Fruit fly (Drosophila melanogaster): ENCODE results near the gene TTLL4A.

TTLL4A gene

DNA sequence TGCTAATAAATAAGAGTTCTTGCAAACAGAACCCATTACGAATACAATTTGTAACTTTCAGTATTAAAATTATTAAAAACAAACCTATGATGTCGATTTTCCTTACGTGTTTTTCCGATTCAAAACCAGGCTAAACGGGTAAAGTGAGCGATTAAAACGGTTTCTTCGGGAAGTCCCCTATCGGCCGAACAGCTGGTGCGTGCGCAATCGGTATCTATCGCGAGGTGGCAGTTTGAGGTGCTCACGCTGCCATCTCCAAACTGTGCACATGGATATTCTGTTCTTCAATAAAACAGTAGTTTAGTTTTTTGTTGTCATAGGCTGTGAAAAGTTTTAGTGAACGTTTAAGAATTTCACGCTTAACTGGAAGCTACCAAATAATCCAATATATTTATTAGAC is at the start of gene TTLL4A:
TTLL4A (plus strand) TSS at position 240 of the 400 bp plus-strand sequence.
- no peak for TF ChIP-seq noc (tag; optimal IDR thresholded peaks at IDR 0.05)

DNA sequence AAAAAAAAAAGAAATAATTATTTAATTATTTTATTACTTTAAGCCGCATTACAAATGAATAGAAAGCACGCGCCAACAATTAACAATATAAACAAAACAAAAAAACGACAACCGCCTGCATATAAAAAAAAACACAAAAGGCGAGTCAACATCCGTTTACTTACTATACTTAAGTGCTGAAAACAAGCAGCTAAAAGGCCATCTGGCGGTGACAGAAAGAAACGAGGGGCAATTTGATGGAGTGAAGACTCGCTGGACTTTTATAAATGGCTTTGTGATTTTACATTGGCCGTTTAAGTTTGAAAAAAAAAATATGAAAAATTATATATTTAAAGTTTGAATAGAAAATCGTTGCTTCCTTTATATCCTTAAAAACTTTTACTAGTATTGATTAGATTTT is 49.0 kb upstream of the TTLL4A start:
- TF ChIP-seq noc (tag; optimal IDR thresholded peaks at IDR 0.05), result no peak

DNA sequence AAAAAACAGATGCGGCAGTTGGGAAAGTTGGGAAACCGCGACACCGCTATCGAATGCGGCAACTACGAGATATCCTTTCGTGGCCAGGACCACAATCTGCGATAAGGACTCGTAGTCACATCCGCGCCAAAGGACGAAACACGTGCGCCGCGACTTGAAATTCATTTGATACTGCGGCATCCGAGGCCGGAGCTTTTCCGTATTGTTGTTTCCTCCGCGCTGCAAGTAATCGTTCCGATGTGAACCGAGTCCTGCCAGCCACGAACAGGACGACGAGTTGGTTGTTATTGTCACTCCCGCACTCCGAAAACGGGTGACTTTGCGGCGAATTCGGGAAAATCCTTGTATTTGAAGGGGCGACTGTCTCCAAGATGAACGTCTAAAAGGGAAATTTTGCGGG is 25.2 kb upstream of the TTLL4A start, which contains the start of gene dpr2:
dpr2 (minus strand) TSS at position 175 of the 400 bp plus-strand sequence.
- TF ChIP-seq noc (tag; optimal IDR thresholded peaks at IDR 0.05), result no peak

DNA sequence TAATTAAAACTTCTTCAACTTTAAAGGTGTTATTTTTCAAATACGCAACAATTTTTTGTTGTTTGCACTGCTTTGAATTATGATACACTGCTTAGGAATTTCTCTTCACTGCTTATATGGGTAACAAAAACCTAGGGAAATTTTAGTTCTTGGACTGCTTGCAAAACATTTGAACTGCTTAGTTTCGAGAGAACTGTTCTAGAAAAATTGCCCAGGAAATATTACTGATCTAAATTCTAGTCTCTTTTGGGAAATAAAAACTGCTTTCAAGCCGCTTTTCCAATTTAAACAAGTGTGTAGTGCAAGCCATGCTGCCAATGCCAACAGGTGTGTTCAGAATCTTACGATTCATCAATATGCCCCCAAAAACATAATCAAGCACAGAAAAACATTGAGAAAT is 24.7 kb upstream of the TTLL4A start:
- TF ChIP-seq noc (tag; optimal IDR thresholded peaks at IDR 0.05), result no peak

DNA sequence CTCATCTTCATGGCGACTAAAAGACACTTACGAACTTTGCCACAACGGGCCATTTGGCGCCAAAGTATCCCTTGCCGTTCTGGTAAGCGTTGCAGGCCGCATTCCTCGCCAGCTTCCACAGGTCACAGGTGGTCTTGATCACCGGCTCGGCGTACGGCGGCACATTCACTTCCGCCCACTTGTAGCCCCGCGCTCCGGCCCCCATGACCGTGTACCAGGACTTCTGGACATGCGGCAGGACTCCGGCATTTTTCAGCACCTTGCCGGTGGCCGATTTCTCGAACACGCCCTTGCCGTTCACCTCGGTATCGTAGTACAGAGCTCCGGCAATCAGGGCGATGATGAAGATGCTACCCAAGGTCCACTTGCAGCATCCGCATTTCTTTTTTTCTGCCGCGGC is 23.2 kb upstream of the TTLL4A start:
- TF ChIP-seq noc (tag; optimal IDR thresholded peaks at IDR 0.05), result no peak

DNA sequence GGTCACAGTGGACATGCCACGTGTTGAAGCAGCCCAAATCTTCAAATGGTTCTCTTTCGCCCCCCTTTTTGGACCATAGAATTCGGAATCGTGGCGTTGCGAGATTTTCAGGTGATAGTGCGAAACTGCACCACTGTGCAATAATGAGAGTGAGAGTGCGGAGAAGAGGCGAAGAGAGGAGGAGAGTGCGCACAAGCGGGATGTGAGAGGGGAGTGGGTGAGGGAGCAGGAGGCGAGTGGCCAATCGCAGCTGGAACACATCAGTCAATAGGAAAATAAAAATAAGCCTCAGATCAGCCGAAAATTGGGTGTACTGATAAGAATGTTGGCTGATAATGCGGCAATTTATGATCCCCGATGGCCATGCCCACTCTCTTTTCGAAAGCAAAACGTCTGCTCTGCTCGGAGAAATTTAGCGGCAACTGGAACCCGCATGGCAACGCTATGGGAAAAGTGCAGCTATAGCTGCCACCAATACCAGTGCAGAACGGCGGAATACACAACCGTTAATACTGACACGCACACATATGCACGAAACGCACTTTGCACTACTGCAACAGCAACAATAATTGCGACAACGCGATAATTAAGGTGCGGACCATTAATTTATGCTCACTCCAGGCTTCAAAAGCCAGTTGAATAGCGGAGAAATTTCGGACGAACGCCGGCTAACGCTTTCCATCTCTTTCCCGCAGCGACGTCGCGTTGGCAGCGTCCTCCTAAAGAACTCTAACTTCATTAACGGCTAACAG is 21.8 kb upstream of the TTLL4A start:
- TF ChIP-seq noc (tag; optimal IDR thresholded peaks at IDR 0.05), result peak; percentile 74

DNA sequence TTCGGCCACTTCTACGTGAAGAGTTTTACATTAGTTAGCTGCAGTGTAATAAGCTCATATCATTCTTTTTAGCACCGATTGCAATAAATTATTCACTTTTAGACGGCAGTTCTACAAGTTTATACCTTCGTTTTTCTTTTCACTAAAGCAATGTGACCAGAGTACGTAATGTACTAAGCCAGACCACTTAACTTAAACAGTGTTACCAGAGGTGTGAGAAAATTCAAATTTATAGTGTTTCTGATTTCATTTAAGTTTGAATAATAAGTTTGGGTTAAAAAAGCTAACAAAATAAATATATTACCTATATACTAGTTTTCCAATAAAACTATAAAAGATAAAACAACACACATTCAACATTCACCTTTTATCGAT is 21.2 kb upstream of the TTLL4A start:
- TF ChIP-seq noc (tag; optimal IDR thresholded peaks at IDR 0.05), result no peak

DNA sequence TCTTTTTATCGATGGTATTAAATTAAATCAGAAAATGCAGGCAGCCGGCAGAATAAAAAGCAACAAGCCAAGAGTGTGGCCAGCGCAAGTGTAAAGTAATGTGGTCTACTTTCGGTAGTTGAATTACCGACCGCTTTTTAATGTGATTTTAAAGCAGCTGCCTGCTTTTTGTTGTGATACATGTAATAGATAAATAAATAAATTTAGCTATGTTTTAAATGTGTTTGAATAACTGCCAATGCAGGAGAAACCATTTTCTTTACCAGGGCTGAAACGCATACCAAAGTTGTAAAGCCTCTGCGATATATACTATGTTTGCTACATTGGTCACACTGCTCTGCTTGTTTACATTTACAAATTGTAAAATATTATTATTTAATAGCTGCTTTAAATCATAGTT is 19.1 kb upstream of the TTLL4A start, which contains the start of the genes Tmem214 and YL-1:
Tmem214 (minus strand) TSS at position 142 of the 400 bp plus-strand sequence.
YL-1 (plus strand) TSS at position 310 of the 400 bp plus-strand sequence.
- TF ChIP-seq noc (tag; optimal IDR thresholded peaks at IDR 0.05), result peak; percentile 72

DNA sequence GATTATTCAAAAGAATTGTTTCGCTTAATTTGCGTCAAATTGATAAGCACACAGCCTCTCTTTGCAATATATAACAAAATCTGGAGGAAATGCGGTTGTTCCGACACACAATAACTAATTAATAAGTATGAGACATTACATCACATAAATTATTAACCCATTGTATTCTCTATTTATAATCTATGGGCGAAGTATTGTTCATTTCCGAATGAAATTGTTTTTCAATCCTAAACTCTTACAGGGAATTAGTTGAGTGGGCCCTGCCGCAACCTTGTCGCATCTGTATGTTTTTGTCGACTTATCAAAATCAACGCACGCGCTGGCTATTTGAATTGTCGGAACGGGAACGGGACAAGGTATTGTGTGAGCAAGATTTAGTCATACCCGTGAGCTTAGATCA is 17.0 kb upstream of the TTLL4A start, which contains the start of gene CG16743:
CG16743 (plus strand) TSS at position 57 of the 400 bp plus-strand sequence.
- peak; percentile 79 for TF ChIP-seq noc (tag; optimal IDR thresholded peaks at IDR 0.05)

DNA sequence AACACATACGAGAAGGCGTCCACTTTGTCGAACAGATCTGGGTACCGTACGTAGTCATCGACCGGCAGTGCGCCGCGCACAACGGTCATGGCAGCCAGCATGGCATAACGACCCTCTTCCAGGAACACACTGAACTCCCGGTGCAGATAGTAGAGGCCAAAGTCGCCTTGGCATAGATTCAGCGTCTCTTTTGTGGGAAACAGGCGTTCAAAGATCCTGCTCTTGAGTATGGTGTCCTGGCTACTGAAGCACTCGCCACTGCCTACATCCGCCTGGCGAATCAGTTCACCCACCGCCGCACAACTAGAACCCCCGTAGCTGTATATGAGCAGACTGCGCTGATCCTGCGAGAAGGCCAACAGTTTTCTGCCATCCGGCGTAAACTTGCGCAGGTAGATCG is 14.6 kb upstream of the TTLL4A start:
- no peak for TF ChIP-seq noc (tag; optimal IDR thresholded peaks at IDR 0.05)

DNA sequence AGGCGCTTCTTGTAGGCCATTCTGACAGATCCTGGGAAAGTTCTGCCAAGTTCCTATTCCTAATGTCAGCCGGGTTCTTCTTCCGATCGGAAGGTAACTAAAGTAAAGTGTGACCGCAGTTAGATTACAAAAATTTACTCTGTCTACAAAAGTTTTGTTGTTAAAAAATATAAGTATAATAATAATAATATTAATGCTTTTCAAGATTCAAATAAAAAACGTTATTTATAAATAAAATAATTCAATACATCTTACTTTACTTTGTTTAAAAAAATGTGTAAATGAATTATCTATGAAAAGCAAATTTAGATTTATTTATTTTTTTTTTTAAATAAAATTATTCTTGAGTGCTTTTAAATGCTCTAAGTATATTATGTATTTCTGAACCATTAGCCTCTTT is 14.0 kb upstream of the TTLL4A start, which contains the start of gene abo:
abo (minus strand) TSS at position 101 of the 400 bp plus-strand sequence.
- TF ChIP-seq noc (tag; optimal IDR thresholded peaks at IDR 0.05), result no peak

DNA sequence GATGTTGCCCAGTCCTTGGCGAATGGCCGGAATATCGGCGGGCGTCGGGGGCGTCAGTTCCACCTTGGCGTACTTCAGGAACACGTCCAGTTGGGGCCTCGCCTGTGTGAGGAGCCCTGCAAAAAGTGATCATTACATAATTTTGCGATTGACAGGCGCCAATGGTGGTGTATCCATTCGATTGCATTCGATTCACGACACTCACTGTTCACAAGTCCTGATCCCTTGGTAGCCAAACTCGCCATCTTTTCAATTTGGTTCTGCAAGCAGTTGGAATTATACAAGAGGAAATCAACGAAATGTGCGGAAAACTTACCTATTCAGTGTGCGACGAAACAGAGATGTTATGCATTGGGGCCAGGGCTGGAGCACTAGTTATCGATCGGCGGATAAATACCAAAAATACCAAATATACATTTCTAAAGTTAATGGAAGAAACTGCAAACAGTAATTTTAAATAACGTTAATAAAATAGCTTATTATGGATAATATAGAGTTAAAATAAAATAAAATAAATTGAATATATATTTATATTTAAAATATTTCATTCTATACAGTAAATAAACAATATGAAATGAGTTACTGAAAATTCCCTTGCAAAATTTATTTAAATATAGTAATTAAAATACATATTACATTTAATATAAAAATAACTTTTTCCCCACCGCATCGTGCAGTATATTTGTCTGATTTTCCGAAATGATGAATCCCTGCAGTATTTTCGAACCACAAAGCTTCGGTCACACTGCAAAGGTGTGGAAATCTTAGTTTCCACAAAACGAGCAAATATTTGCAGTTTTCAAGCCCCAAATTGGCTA is 12.9 kb upstream of the TTLL4A start, which contains the start of the genes ATPsynG and SCAR:
ATPsynG (minus strand) TSS at position 354 of the 818 bp plus-strand sequence.
SCAR (plus strand) TSS at position 727 of the 818 bp plus-strand sequence.
- no peak for TF ChIP-seq noc (tag; optimal IDR thresholded peaks at IDR 0.05)

DNA sequence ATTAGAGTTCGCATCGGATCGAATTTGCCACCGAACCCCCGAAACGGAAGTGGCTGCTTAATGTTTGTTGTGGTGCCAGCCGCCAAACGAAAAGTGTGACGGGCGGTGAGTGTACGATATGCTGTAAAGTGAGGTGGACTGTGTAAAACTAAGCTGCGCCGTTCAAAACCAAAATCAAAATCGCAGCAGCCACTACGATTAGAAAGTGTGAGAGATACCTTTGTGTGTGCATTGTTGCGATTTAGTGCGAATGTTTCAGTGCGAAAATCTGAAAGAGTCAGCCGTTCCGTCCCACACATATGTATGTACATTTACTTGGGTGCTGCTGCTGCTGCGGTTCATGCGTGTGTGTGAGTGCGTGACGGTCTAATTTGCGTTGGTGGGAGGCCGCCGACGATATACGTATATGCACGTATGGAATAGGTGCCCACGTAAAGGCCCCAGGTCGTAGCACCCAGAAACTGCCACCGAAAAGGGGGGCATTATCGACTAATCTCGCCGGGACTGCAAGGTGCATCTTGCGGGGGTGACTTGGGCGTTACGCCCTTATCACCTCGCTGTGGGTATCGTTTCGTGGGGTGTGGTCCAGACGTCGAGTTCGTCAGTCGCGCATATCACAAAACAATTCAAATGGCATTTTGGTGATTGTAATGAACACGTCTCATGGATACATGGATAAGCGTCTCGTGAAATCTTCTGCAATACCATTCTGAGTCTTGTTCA is 12.2 kb upstream of the TTLL4A start:
- no peak for TF ChIP-seq noc (tag; optimal IDR thresholded peaks at IDR 0.05)

DNA sequence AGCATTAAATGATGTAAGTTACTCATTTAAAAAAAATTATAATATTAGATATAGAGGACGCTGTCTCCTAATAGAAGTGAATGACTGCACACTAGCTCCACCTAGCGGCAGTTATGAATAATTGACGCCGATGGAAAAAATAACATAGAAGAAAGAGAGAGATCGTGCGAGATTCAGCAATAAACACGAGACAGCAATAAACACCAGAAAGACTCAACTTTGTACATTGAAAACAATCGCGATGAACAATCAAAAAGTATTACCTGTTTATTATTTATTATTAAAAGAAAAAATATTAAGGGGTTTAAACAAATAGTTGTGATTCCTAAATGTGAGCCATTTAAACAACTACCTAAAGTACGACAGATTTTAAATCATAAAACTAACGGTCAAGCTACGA is 3.1 kb upstream of the TTLL4A start:
- TF ChIP-seq noc (tag; optimal IDR thresholded peaks at IDR 0.05), result no peak

DNA sequence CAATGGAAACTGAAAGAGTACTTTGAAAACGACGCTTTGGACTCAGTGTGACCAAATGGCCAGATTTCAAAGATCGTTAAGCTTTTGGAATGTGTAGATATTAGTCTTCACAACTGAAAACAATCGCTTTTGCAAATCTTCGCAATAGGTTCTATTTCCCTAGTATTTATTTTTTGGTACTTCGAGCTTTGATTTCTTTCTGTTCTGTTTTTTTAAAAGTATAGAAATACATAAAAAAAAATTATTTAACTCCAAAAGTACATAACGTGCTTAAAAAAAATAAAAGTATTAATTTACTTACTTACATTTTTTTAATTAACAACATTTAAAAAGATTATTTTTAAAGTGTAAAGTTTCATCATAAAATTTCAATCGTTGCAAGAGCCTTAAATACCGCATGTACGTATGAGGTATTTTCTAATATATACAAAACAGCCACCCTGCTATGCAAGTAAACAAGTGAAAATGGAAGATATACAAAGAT is 1.8 kb upstream of the TTLL4A start, which contains the start of the genes piwi and CG12253:
piwi (minus strand) TSS at position 51 of the 484 bp plus-strand sequence.
CG12253 (plus strand) TSS at position 437 of the 484 bp plus-strand sequence.
- no peak for TF ChIP-seq noc (tag; optimal IDR thresholded peaks at IDR 0.05)

Measured in whole organism, larva.